Worm (Caenorhabditis elegans) whole organism, L1 larva: ENCODE results near the gene ugt-13.

Source experiments
- C04F5.9 ChIP-seq: sonication (generic microtip); optimal IDR thresholded peaks from 2 replicates; lab custom pipeline; 2016; ENCODE audit warnings: missing genetic modification characterization, missing compliant biosample characterization
- C16A3.4 ChIP-seq: fragments of 150-350 bp; optimal IDR thresholded peaks from 2 replicates; lab custom pipeline; 2014; ENCODE audit warnings: missing biosample characterization, missing genetic modification characterization
- C34B4.2 ChIP-seq: sonication (generic microtip); optimal IDR thresholded peaks from 2 replicates; lab custom pipeline; 2017; ENCODE audit warnings: mild to moderate bottlenecking, missing genetic modification characterization, missing compliant biosample characterization
- F16B12.6 ChIP-seq: fragments of 150-350 bp; optimal IDR thresholded peaks from 2 replicates; lab custom pipeline; 2014; ENCODE audit warnings: missing biosample characterization, missing genetic modification characterization
- Y116A8C.19 ChIP-seq: sonication (generic microtip); optimal IDR thresholded peaks from 2 replicates; lab custom pipeline; 2016; ENCODE audit warnings: missing compliant biosample characterization, missing genetic modification characterization, borderline replicate concordance
- aly-2 ChIP-seq: fragments of 150-350 bp; optimal IDR thresholded peaks from 2 replicates; lab custom pipeline; 2014; ENCODE audit warnings: missing biosample characterization, missing genetic modification characterization
- ceh-63 ChIP-seq: fragments of 200-800 bp; sonication (Bioruptor generic); optimal IDR thresholded peaks from 2 replicates; lab custom pipeline; 2018; ENCODE audit warnings: mild to moderate bottlenecking, missing genetic modification characterization, missing compliant biosample characterization
- ceh-82 ChIP-seq, 3 experiments: fragments of 150-350 bp in 1 of 3; sonication (generic microtip) in 2 of 3; optimal IDR thresholded peaks; 2 replicates each; lab custom pipeline; 2014 to 2017; ENCODE audit warnings: missing biosample characterization in 3 of 3, missing genetic modification characterization in 3 of 3
- ceh-88 ChIP-seq: fragments of 200-800 bp; sonication (Bioruptor generic); IDR thresholded peaks from 2 replicates; pipeline ENCODE4 v1.3.6; 2022; ENCODE audit warnings: missing genetic modification characterization, missing compliant biosample characterization
- dsc-1 ChIP-seq: sonication (generic microtip); optimal IDR thresholded peaks from 2 replicates; lab custom pipeline; 2016; ENCODE audit warnings: mild to moderate bottlenecking, missing genetic modification characterization, missing compliant biosample characterization
- efl-1 ChIP-seq, 4 experiments: fragments of 150-350 bp; optimal IDR thresholded peaks in 3 of 4; peaks in 1 of 4; 1 replicate in 1 of 4; 2 replicates in 3 of 4; lab custom pipeline; 2014; ENCODE audit warnings: missing biosample characterization in 2 of 4, missing genetic modification characterization in 2 of 4, missing genetic modification reagents in 2 of 4
- efl-3 ChIP-seq: fragments of 200-800 bp; sonication (Bioruptor generic); optimal IDR thresholded peaks from 2 replicates; lab custom pipeline; 2018; ENCODE audit warnings: mild to moderate bottlenecking, missing genetic modification characterization, missing compliant biosample characterization
- egl-13 ChIP-seq: sonication (generic microtip); optimal IDR thresholded peaks from 2 replicates; lab custom pipeline; 2016; ENCODE audit warnings: missing genotype, missing genetic modification reagents, missing genetic modification characterization, missing compliant biosample characterization
- egl-27 ChIP-seq, 2 experiments: fragments of 150-350 bp in 1 of 2; sonication (generic microtip); optimal IDR thresholded peaks; 3 replicates each; lab custom pipeline; 2017 to 2018; ENCODE audit warnings: missing biosample characterization in 2 of 2, missing genetic modification characterization in 2 of 2, missing genetic modification reagents in 2 of 2
- elt-2 ChIP-seq: sonication (generic microtip); optimal IDR thresholded peaks from 2 replicates; lab custom pipeline; 2016; ENCODE audit warnings: missing genetic modification characterization, mild to moderate bottlenecking, inconsistent platforms, missing compliant biosample characterization, missing genetic modification reagents
- elt-3 ChIP-seq, 6 experiments: fragments of 150-350 bp in 1 of 6; sonication (generic microtip); optimal IDR thresholded peaks; 2 replicates each; lab custom pipeline; 2017 to 2018; ENCODE audit warnings: missing biosample characterization in 6 of 6, missing genetic modification characterization in 6 of 6, inconsistent platforms in 1 of 6
- ets-5 ChIP-seq: fragments of 200-800 bp; sonication (Bioruptor generic); IDR thresholded peaks from 2 replicates; pipeline ENCODE4 v1.3.6; 2022; ENCODE audit warnings: missing genetic modification characterization, missing compliant biosample characterization
- fkh-8 ChIP-seq: sonication (generic microtip); optimal IDR thresholded peaks from 2 replicates; lab custom pipeline; 2016; ENCODE audit warnings: mild to moderate bottlenecking, missing genetic modification characterization, missing compliant biosample characterization
- grh-1 ChIP-seq: fragments of 200-800 bp; sonication (Bioruptor generic); IDR thresholded peaks from 2 replicates; pipeline ENCODE4 v1.3.6; 2022; ENCODE audit warnings: missing genetic modification reagents, missing genetic modification characterization, missing compliant biosample characterization
- hlh-4 ChIP-seq: sonication (generic microtip); optimal IDR thresholded peaks from 2 replicates; lab custom pipeline; 2016; ENCODE audit warnings: mild to moderate bottlenecking, missing genetic modification characterization, missing compliant biosample characterization
- isw-1 ChIP-seq: fragments of 200-800 bp; sonication (Bioruptor generic); IDR thresholded peaks from 2 replicates; pipeline ENCODE4 v1.3.6; 2022; ENCODE audit warnings: missing genetic modification characterization, missing compliant biosample characterization
- jun-1 ChIP-seq: fragments of 150-350 bp; optimal IDR thresholded peaks from 2 replicates; lab custom pipeline; 2014; ENCODE audit warnings: missing biosample characterization, missing genetic modification reagents, missing genetic modification characterization
- lin-13 ChIP-seq: fragments of 150-350 bp; optimal IDR thresholded peaks from 2 replicates; lab custom pipeline; 2014; ENCODE audit warnings: missing biosample characterization, missing genetic modification reagents, missing genetic modification characterization
- lin-14 ChIP-seq: fragments of 200-800 bp; sonication (Bioruptor generic); optimal IDR thresholded peaks from 2 replicates; lab custom pipeline; 2018; ENCODE audit warnings: mild to moderate bottlenecking, missing genetic modification characterization, moderate library complexity, missing compliant biosample characterization
- lin-15B ChIP-seq: fragments of 150-350 bp; sonication (generic microtip); optimal IDR thresholded peaks from 3 replicates; lab custom pipeline; 2014; ENCODE audit warnings: missing biosample characterization, missing genetic modification characterization
- lin-35 ChIP-seq, 2 experiments: fragments of 150-350 bp; optimal IDR thresholded peaks; 2 replicates each; lab custom pipeline; 2014; ENCODE audit warnings: missing biosample characterization in 2 of 2, missing genetic modification characterization in 2 of 2, missing genetic modification reagents in 2 of 2
- lir-3 ChIP-seq: sonication (generic microtip); optimal IDR thresholded peaks from 2 replicates; lab custom pipeline; 2016; ENCODE audit warnings: mild to moderate bottlenecking, missing genetic modification characterization, moderate library complexity, missing compliant biosample characterization; ENCODE audit not compliant: poor library complexity
- lsy-2 ChIP-seq, 2 experiments: fragments of 150-350 bp; optimal IDR thresholded peaks; 2 replicates each; lab custom pipeline; 2014; ENCODE audit warnings: missing biosample characterization in 2 of 2, missing genetic modification characterization in 2 of 2
- mdl-1 ChIP-seq, 2 experiments: fragments of 150-350 bp; optimal IDR thresholded peaks; 2 replicates each; lab custom pipeline; 2014 to 2017; ENCODE audit warnings: missing biosample characterization in 2 of 2, missing genetic modification characterization in 2 of 2, inconsistent platforms in 1 of 2
- mef-2 ChIP-seq: fragments of 150-350 bp; optimal IDR thresholded peaks from 2 replicates; lab custom pipeline; 2014; ENCODE audit warnings: missing biosample characterization, missing genetic modification characterization
- mep-1 ChIP-seq: fragments of 150-350 bp; optimal IDR thresholded peaks from 2 replicates; lab custom pipeline; 2014; ENCODE audit warnings: missing biosample characterization, missing genetic modification characterization
- nhr-11 ChIP-seq: fragments of 150-350 bp; optimal IDR thresholded peaks from 2 replicates; lab custom pipeline; 2014; ENCODE audit warnings: missing biosample characterization, missing genetic modification characterization
- nhr-19 ChIP-seq: fragments of 200-800 bp; sonication (Bioruptor generic); conservative IDR thresholded peaks from 2 replicates; pipeline ENCODE4 v1.3.6; 2022; ENCODE audit warnings: missing genetic modification characterization, missing compliant biosample characterization
- nhr-20 ChIP-seq: sonication (generic microtip); optimal IDR thresholded peaks from 2 replicates; lab custom pipeline; 2016; ENCODE audit warnings: mild to moderate bottlenecking, missing genetic modification characterization, missing compliant biosample characterization
- nhr-237 ChIP-seq: fragments of 150-350 bp; optimal IDR thresholded peaks from 2 replicates; lab custom pipeline; 2014; ENCODE audit warnings: missing biosample characterization, missing genetic modification characterization
- nhr-76 ChIP-seq: sonication (generic microtip); optimal IDR thresholded peaks from 2 replicates; lab custom pipeline; 2017; ENCODE audit warnings: missing biosample characterization, missing genetic modification characterization
- nhr-84 ChIP-seq: sonication (generic microtip); optimal IDR thresholded peaks from 2 replicates; lab custom pipeline; 2017; ENCODE audit warnings: missing biosample characterization, missing genetic modification characterization
- pag-3 ChIP-seq: sonication (generic microtip); optimal IDR thresholded peaks from 2 replicates; lab custom pipeline; 2017; ENCODE audit warnings: missing genetic modification characterization, mild to moderate bottlenecking, missing compliant biosample characterization, antibody characterized with exemption, borderline replicate concordance; ENCODE audit not compliant: insufficient read depth
- pax-3 ChIP-seq: fragments of 200-800 bp; sonication (Bioruptor generic); optimal IDR thresholded peaks from 2 replicates; lab custom pipeline; 2018; ENCODE audit warnings: mild to moderate bottlenecking, missing genetic modification characterization, moderate library complexity, missing compliant biosample characterization
- pqm-1 ChIP-seq: sonication (generic microtip); optimal IDR thresholded peaks from 3 replicates; lab custom pipeline; 2017; ENCODE audit warnings: missing biosample characterization, missing genetic modification characterization
- rnt-1 ChIP-seq: sonication (generic microtip); optimal IDR thresholded peaks from 2 replicates; lab custom pipeline; 2016; ENCODE audit warnings: mild to moderate bottlenecking, missing genetic modification characterization, moderate library complexity, missing compliant biosample characterization
- snpc-4 ChIP-seq: fragments of 150-350 bp; optimal IDR thresholded peaks from 2 replicates; lab custom pipeline; 2014; ENCODE audit warnings: missing biosample characterization, missing genetic modification characterization
- sox-4 ChIP-seq: sonication (generic microtip); optimal IDR thresholded peaks from 2 replicates; lab custom pipeline; 2016; ENCODE audit warnings: missing genetic modification characterization, missing compliant biosample characterization
- swsn-7 ChIP-seq: sonication (generic microtip); optimal IDR thresholded peaks from 2 replicates; lab custom pipeline; 2016; ENCODE audit warnings: missing genetic modification characterization, missing compliant biosample characterization
- tbx-2 ChIP-seq: sonication (generic microtip); optimal IDR thresholded peaks from 2 replicates; lab custom pipeline; 2016; ENCODE audit warnings: missing genetic modification characterization, missing compliant biosample characterization
- unc-86 ChIP-seq: sonication (generic microtip); optimal IDR thresholded peaks from 2 replicates; lab custom pipeline; 2016; ENCODE audit warnings: missing genetic modification characterization, missing compliant biosample characterization
- unc-98 ChIP-seq: fragments of 200-800 bp; sonication (Bioruptor generic); IDR thresholded peaks from 2 replicates; pipeline ENCODE4 v1.3.6; 2022; ENCODE audit warnings: missing genetic modification characterization, missing compliant biosample characterization
- vab-15 ChIP-seq: sonication (generic microtip); optimal IDR thresholded peaks from 2 replicates; lab custom pipeline; 2017; ENCODE audit warnings: missing genotype, mild to moderate bottlenecking, missing genetic modification characterization, missing compliant biosample characterization
- xbp-1 ChIP-seq: sonication (generic microtip); optimal IDR thresholded peaks from 2 replicates; lab custom pipeline; 2016; ENCODE audit warnings: missing genetic modification characterization, missing compliant biosample characterization
- zag-1 ChIP-seq: fragments of 150-350 bp; optimal IDR thresholded peaks from 2 replicates; lab custom pipeline; 2014; ENCODE audit warnings: missing biosample characterization, missing genetic modification characterization
- zip-4 ChIP-seq: fragments of 200-800 bp; sonication (Bioruptor generic); optimal IDR thresholded peaks from 2 replicates; lab custom pipeline; 2018; ENCODE audit warnings: mild to moderate bottlenecking, missing genetic modification characterization, moderate library complexity, missing compliant biosample characterization
- ztf-4 ChIP-seq: fragments of 150-350 bp; optimal IDR thresholded peaks from 2 replicates; lab custom pipeline; 2014; ENCODE audit warnings: missing biosample characterization, missing genetic modification characterization

The ugt-13 gene

ce11 chrV:4895744-4896143 is 12.9 kb upstream of the ugt-13 start, which contains the start of gene ugt-9 (continued):
- TF ChIP-seq egl-13 (tag; lab: Kevin White, UChicago) (no peak), ets-5 (GFP tag; lab: Robert Waterston, UW) (no peak), ztf-4 (tag; lab: Kevin White, UChicago) (no peak), swsn-7 (no peak), aly-2 (tag; lab: Kevin White, UChicago) (no peak), efl-1 (optimal IDR thresholded peaks at IDR 0.05; lab: Kevin White, UChicago) (no peak), efl-1 (GFP tag; optimal IDR thresholded peaks at IDR 0.05 in 1 of 2; lab: Kevin White, UChicago) (peak in 1 of 2 experiments; percentile 32), hlh-4 (tag; lab: Kevin White, UChicago) (no peak), isw-1 (GFP tag; lab: Robert Waterston, UW) (no peak), ceh-82 (tag; optimal IDR thresholded peaks at IDR 0.05; lab: Kevin White, UChicago) (no peak), grh-1 (GFP tag; lab: Robert Waterston, UW) (no peak), mep-1 (no peak), lsy-2 (tag; optimal IDR thresholded peaks at IDR 0.05; lab: Kevin White, UChicago) (no peak), F16B12.6 (tag; lab: Kevin White, UChicago) (no peak), tbx-2 (peak; percentile 41), lin-13 (GFP tag; lab: Kevin White, UChicago) (no peak), Y116A8C.19 (tag; lab: Kevin White, UChicago) (no peak), nhr-11 (tag; lab: Kevin White, UChicago) (no peak), zip-4 (no peak), C34B4.2 (no peak), rnt-1 (no peak), efl-3 (GFP tag; lab: Kevin White, UChicago) (no peak), nhr-84 (tag; lab: Kevin White, UChicago) (no peak), ceh-88 (no peak), elt-3 (tag; optimal IDR thresholded peaks at IDR 0.05; lab: Kevin White, UChicago) (peak in 3 of 6 experiments; percentile 58 to 84 (median 61)), mdl-1 (tag; optimal IDR thresholded peaks at IDR 0.05; lab: Kevin White, UChicago) (no peak), nhr-19 (GFP tag; lab: Robert Waterston, UW) (peak; percentile 36), pqm-1 (tag; lab: Kevin White, UChicago) (no peak), fkh-8 (no peak), egl-27 (tag; optimal IDR thresholded peaks at IDR 0.05; lab: Kevin White, UChicago) (no peak), zag-1 (no peak), nhr-76 (tag; lab: Kevin White, UChicago) (peak; percentile 77), C04F5.9 (tag; lab: Kevin White, UChicago) (no peak), elt-2 (tag; lab: Kevin White, UChicago) (no peak), snpc-4 (no peak), pag-3 (tag; lab: Kevin White, UChicago) (no peak), xbp-1 (tag; lab: Kevin White, UChicago) (no peak), lin-14 (GFP tag; lab: Kevin White, UChicago) (peak; percentile 32), pax-3 (tag; lab: Kevin White, UChicago) (no peak), nhr-20 (tag; lab: Kevin White, UChicago) (peak; percentile 72), lin-15B (tag; lab: Kevin White, UChicago) (no peak), nhr-237 (no peak), ceh-63 (GFP tag; lab: Kevin White, UChicago) (no peak), unc-86 (no peak), sox-4 (tag; lab: Kevin White, UChicago) (no peak), unc-98 (GFP tag; lab: Robert Waterston, UW) (no peak), lin-35 (GFP tag; optimal IDR thresholded peaks at IDR 0.05; lab: Kevin White, UChicago) (peak in 1 of 2 experiments; percentile 7), jun-1 (tag; lab: Kevin White, UChicago) (no peak), vab-15 (tag; lab: Kevin White, UChicago) (no peak), mef-2 (tag; lab: Kevin White, UChicago) (no peak), lir-3 (tag; lab: Kevin White, UChicago) (no peak), dsc-1 (tag; lab: Kevin White, UChicago) (no peak), C16A3.4 (tag; lab: Kevin White, UChicago) (no peak)
